Worm (Caenorhabditis elegans) whole organism, L2 larva: Measurements from ENCODE around the gene C33D9.8.

Experiments used
- C34F6.9 ChIP-seq: fragments of 150-350 bp; optimal IDR thresholded peaks from 2 replicates; lab custom pipeline; 2014; ENCODE audit warnings: missing biosample characterization, missing genetic modification characterization
- F13H6.1 ChIP-seq: sonication (generic microtip); optimal IDR thresholded peaks from 2 replicates; lab custom pipeline; 2016; ENCODE audit warnings: missing genetic modification characterization, missing compliant biosample characterization
- R02D3.7 ChIP-seq: fragments of 150-350 bp; optimal IDR thresholded peaks from 2 replicates; lab custom pipeline; 2014; ENCODE audit warnings: missing biosample characterization, missing genetic modification characterization
- Y55F3AM.14 ChIP-seq: fragments of 200-800 bp; sonication (Bioruptor generic); optimal IDR thresholded peaks from 2 replicates; lab custom pipeline; 2018; ENCODE audit warnings: mild to moderate bottlenecking, missing genetic modification characterization, missing compliant biosample characterization
- ZK546.5 ChIP-seq: sonication (generic microtip); optimal IDR thresholded peaks from 2 replicates; lab custom pipeline; 2017; ENCODE audit warnings: missing biosample characterization, missing genetic modification characterization
- alr-1 ChIP-seq: fragments of 150-350 bp; optimal IDR thresholded peaks from 2 replicates; lab custom pipeline; 2014; ENCODE audit warnings: missing biosample characterization, missing genetic modification characterization
- aly-2 ChIP-seq: fragments of 150-350 bp; optimal IDR thresholded peaks from 2 replicates; lab custom pipeline; 2014; ENCODE audit warnings: missing biosample characterization, missing genetic modification characterization
- ama-1 ChIP-seq: fragments of 150-350 bp; optimal IDR thresholded peaks from 2 replicates; lab custom pipeline; 2018; ENCODE audit warnings: inconsistent platforms
- blmp-1 ChIP-seq: sonication (generic microtip); optimal IDR thresholded peaks from 2 replicates; lab custom pipeline; 2017; ENCODE audit warnings: missing genetic modification characterization, mild to moderate bottlenecking, missing compliant biosample characterization, antibody characterized with exemption, moderate library complexity; ENCODE audit not compliant: insufficient read depth
- ceh-82 ChIP-seq: fragments of 150-350 bp; optimal IDR thresholded peaks from 2 replicates; lab custom pipeline; 2014; ENCODE audit warnings: missing biosample characterization, missing genetic modification characterization
- crh-2 ChIP-seq: sonication (generic microtip); optimal IDR thresholded peaks from 2 replicates; lab custom pipeline; 2017; ENCODE audit warnings: missing biosample characterization, missing genetic modification characterization
- dmd-4 ChIP-seq: sonication (generic microtip); optimal IDR thresholded peaks from 2 replicates; lab custom pipeline; 2017; ENCODE audit warnings: missing biosample characterization, missing genetic modification characterization
- egl-27 ChIP-seq: sonication (generic microtip); optimal IDR thresholded peaks from 3 replicates; lab custom pipeline; 2017; ENCODE audit warnings: missing biosample characterization, missing genetic modification reagents, missing genetic modification characterization
- elt-1 ChIP-seq: fragments of 150-350 bp; optimal IDR thresholded peaks from 2 replicates; lab custom pipeline; 2014; ENCODE audit warnings: missing biosample characterization, missing genetic modification characterization
- fos-1 ChIP-seq: fragments of 150-350 bp; optimal IDR thresholded peaks from 2 replicates; lab custom pipeline; 2014; ENCODE audit warnings: missing biosample characterization, missing genetic modification characterization
- lin-13 ChIP-seq: fragments of 150-350 bp; optimal IDR thresholded peaks from 2 replicates; lab custom pipeline; 2014; ENCODE audit warnings: missing biosample characterization, missing genetic modification reagents, missing genetic modification characterization
- lin-39 ChIP-seq: fragments of 150-350 bp; optimal IDR thresholded peaks from 2 replicates; lab custom pipeline; 2014; ENCODE audit warnings: missing biosample characterization, missing genetic modification reagents, missing genetic modification characterization
- lsy-2 ChIP-seq, 2 experiments: fragments of 150-350 bp in 1 of 2; sonication (generic microtip) in 1 of 2; optimal IDR thresholded peaks; 2 replicates each; lab custom pipeline; 2014 to 2017; ENCODE audit warnings: missing biosample characterization in 2 of 2, missing genetic modification characterization in 2 of 2
- mbf-1 ChIP-seq: sonication (generic microtip); optimal IDR thresholded peaks from 2 replicates; lab custom pipeline; 2017; ENCODE audit warnings: missing biosample characterization, missing genetic modification characterization
- nhr-10 ChIP-seq: sonication (generic microtip); optimal IDR thresholded peaks from 2 replicates; lab custom pipeline; 2017; ENCODE audit warnings: missing biosample characterization, missing genetic modification characterization
- nhr-12 ChIP-seq: fragments of 150-350 bp; optimal IDR thresholded peaks from 2 replicates; lab custom pipeline; 2014; ENCODE audit warnings: missing biosample characterization, missing genetic modification characterization
- nhr-129 ChIP-seq: fragments of 150-350 bp; optimal IDR thresholded peaks from 2 replicates; lab custom pipeline; 2014; ENCODE audit warnings: missing biosample characterization, missing genetic modification characterization
- nhr-21 ChIP-seq: fragments of 150-350 bp; optimal IDR thresholded peaks from 2 replicates; lab custom pipeline; 2014; ENCODE audit warnings: missing biosample characterization, missing genetic modification characterization
- nhr-237 ChIP-seq: fragments of 150-350 bp; optimal IDR thresholded peaks from 2 replicates; lab custom pipeline; 2014; ENCODE audit warnings: missing biosample characterization, missing genetic modification characterization
- nhr-25 ChIP-seq: fragments of 150-350 bp; sonication (generic microtip); optimal IDR thresholded peaks from 3 replicates; lab custom pipeline; 2014; ENCODE audit warnings: missing biosample characterization, missing genetic modification characterization
- nhr-6 ChIP-seq: fragments of 150-350 bp; optimal IDR thresholded peaks from 2 replicates; lab custom pipeline; 2014; ENCODE audit warnings: missing biosample characterization, missing genetic modification characterization
- sem-4 ChIP-seq: fragments of 150-350 bp; optimal IDR thresholded peaks from 2 replicates; lab custom pipeline; 2014; ENCODE audit warnings: missing biosample characterization, missing genetic modification reagents, missing genetic modification characterization
- sma-3 ChIP-seq: sonication (generic microtip); optimal IDR thresholded peaks from 2 replicates; lab custom pipeline; 2016; ENCODE audit warnings: missing genetic modification reagents, missing genetic modification characterization, missing compliant biosample characterization
- sma-9 ChIP-seq, 2 experiments: fragments of 150-350 bp in 1 of 2; sonication (generic microtip) in 1 of 2; optimal IDR thresholded peaks; 2 replicates each; lab custom pipeline; 2014 to 2016; ENCODE audit warnings: missing genetic modification characterization in 2 of 2, mild to moderate bottlenecking in 1 of 2, missing biosample characterization in 1 of 2, missing compliant biosample characterization in 1 of 2, missing genetic modification reagents in 1 of 2, moderate library complexity in 1 of 2
- unc-39 ChIP-seq: fragments of 150-350 bp; optimal IDR thresholded peaks from 2 replicates; lab custom pipeline; 2014; ENCODE audit warnings: missing biosample characterization, missing genetic modification characterization
- unc-55 ChIP-seq: fragments of 150-350 bp; sonication (generic microtip); optimal IDR thresholded peaks from 3 replicates; lab custom pipeline; 2014; ENCODE audit warnings: missing biosample characterization, missing genetic modification reagents, missing genetic modification characterization
- unc-62 ChIP-seq: fragments of 150-350 bp; optimal IDR thresholded peaks from 2 replicates; lab custom pipeline; 2014; ENCODE audit warnings: missing biosample characterization, missing genetic modification reagents, missing genetic modification characterization
- zag-1 ChIP-seq: fragments of 150-350 bp; optimal IDR thresholded peaks from 2 replicates; lab custom pipeline; 2014; ENCODE audit warnings: missing biosample characterization, missing genetic modification characterization
- ztf-1 ChIP-seq: fragments of 200-800 bp; sonication (Bioruptor generic); conservative IDR thresholded peaks from 2 replicates; pipeline ENCODE4 v1.3.6; 2022; ENCODE audit warnings: missing genetic modification characterization, missing compliant biosample characterization

C33D9.8 gene

DNA sequence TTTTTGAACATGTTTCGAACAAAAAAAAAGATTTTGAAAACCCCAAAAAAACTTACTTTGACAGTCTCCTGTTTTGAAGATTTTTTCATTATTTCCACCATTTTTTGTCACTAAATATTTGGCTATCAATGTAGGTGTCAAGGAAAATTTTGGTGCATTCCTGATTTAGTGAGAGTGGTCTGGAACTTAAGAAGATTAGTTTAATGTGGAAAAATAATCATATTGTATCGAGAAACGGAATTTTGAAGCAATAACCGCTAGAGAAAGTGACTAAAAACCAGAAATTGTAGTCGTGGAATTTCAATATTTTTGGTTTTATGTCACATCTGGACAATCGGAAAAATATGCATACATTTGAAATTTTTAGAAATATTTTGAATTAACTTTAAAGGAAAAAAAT is 24.7 kb downstream of the C33D9.8 start, which contains the start of the genes F20C5.11 and klp-11:
Gene F20C5.11, minus strand, starts transcription at position 101 of the 400 bp plus-strand sequence.
Gene klp-11, minus strand, starts transcription at position 171 of the 400 bp plus-strand sequence.
- TF ChIP-seq R02D3.7 (tag; lab: Kevin White, UChicago) (no peak), ZK546.5 (tag; lab: Kevin White, UChicago) (no peak), F13H6.1 (no peak), egl-27 (tag; lab: Kevin White, UChicago) (no peak), nhr-129 (no peak), lsy-2 (tag; optimal IDR thresholded peaks at IDR 0.05; lab: Kevin White, UChicago) (no peak), C34F6.9 (no peak), nhr-6 (tag; lab: Kevin White, UChicago) (no peak), sem-4 (no peak), lin-39 (tag; lab: Kevin White, UChicago) (no peak), unc-39 (tag; lab: Kevin White, UChicago) (no peak), nhr-25 (tag; lab: Kevin White, UChicago) (no peak), fos-1 (tag; lab: Kevin White, UChicago) (no peak), sma-9 (GFP tag; optimal IDR thresholded peaks at IDR 0.05; lab: Kevin White, UChicago) (no peak), sma-9 (tag; optimal IDR thresholded peaks at IDR 0.05; lab: Kevin White, UChicago) (no peak), nhr-12 (tag; lab: Kevin White, UChicago) (no peak)

DNA sequence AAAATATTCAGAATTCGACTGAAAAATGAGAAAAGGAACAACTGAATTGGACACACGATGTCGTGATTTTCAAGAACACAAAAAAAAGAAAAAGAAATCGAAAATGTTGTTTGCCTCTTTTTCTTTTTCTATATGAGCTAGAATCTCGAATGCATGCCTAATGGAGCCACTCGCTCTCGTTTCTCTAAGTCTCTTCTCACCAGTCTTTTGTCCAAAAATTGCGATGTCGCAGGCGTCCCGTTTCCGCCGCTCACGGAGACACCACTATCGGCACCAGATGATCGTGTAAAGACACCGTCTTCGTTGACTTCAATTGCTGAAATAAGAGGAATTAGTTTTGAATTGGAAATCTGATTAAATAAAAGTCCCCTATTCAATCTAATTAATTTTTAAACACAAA is 27.9 kb downstream of the C33D9.8 start:
- TF ChIP-seq nhr-21 (no peak), crh-2 (peak; percentile 50), nhr-10 (no peak), fos-1 (tag; lab: Kevin White, UChicago) (peak; percentile 26), C34F6.9 (peak; percentile 54), lin-13 (GFP tag; lab: Kevin White, UChicago) (peak; percentile 34), ama-1 (lab: Kevin White, UChicago) (no peak), zag-1 (tag; lab: Kevin White, UChicago) (peak; percentile 50), lsy-2 (tag; optimal IDR thresholded peaks at IDR 0.05; lab: Kevin White, UChicago) (peak in 1 of 2 experiments; percentile 64), ZK546.5 (tag; lab: Kevin White, UChicago) (no peak), alr-1 (tag; lab: Kevin White, UChicago) (no peak), nhr-237 (tag; lab: Kevin White, UChicago) (no peak), aly-2 (tag; lab: Kevin White, UChicago) (no peak), nhr-129 (peak; percentile 37), unc-55 (GFP tag; lab: Kevin White, UChicago) (peak; percentile 85)

DNA sequence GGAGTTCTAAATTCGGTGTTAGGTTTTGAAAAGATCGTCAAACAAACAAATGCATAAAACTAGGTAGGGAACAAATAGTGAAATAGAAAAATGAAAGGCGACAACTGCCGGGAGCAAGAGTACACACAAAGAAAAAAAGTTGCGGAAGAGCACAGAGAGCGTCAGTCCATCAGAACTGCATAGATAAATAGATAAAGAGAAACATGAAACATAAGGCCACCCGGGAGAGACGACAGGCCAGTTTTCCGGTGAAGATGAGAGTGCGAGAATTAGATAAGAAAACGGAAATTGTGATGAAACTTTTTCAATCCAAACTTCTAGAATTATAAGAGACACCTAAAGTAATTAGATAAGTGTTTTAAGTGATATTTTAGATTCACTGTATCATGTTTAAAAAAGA is 28.8 kb downstream of the C33D9.8 start:
- TF ChIP-seq elt-1 (tag; lab: Kevin White, UChicago) (no peak), dmd-4 (no peak), sma-9 (GFP tag; optimal IDR thresholded peaks at IDR 0.05; lab: Kevin White, UChicago) (peak; percentile 14), sma-9 (tag; optimal IDR thresholded peaks at IDR 0.05; lab: Kevin White, UChicago) (no peak), unc-62 (no peak), nhr-10 (no peak), nhr-25 (tag; lab: Kevin White, UChicago) (no peak), Y55F3AM.14 (GFP tag; lab: Kevin White, UChicago) (no peak), nhr-129 (peak; percentile 26), blmp-1 (tag; lab: Kevin White, UChicago) (no peak), C34F6.9 (peak; percentile 7), crh-2 (peak; percentile 35), unc-55 (GFP tag; lab: Kevin White, UChicago) (peak; percentile 12), fos-1 (tag; lab: Kevin White, UChicago) (peak; percentile 90), F13H6.1 (peak; percentile 64), lin-13 (GFP tag; lab: Kevin White, UChicago) (no peak), ceh-82 (tag; lab: Kevin White, UChicago) (no peak), ztf-1 (GFP tag; lab: Robert Waterston, UW) (no peak)

DNA sequence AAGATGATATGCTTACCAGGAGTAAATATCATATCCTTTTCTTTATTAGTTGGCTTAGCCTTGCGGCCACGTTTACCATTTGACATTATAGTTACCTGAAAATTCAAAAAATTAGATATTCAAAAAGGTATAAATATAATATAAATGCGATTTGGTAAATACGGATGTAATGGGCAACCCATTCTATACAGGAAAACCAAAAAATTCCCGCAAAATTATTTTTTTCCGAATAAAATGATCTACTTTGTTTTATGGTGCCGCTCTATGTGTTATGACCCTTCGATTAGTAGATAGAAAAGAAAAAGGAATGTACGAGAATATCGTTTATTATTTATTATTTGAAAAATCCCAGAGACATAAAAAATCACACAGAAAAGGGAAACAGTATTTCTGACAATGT is 31.8 kb downstream of the C33D9.8 start, which contains the start of gene elli-1:
Gene elli-1, minus strand, starts transcription at position 101 of the 400 bp plus-strand sequence.
- TF ChIP-seq sma-3 (GFP tag; lab: Kevin White, UChicago) (no peak), C34F6.9 (no peak), ceh-82 (tag; lab: Kevin White, UChicago) (no peak), unc-62 (no peak), mbf-1 (no peak), nhr-6 (tag; lab: Kevin White, UChicago) (no peak), alr-1 (tag; lab: Kevin White, UChicago) (no peak), R02D3.7 (tag; lab: Kevin White, UChicago) (no peak), lsy-2 (tag; optimal IDR thresholded peaks at IDR 0.05; lab: Kevin White, UChicago) (no peak), zag-1 (tag; lab: Kevin White, UChicago) (no peak)
